Worm (Caenorhabditis elegans) whole organism, midembryonic: ENCODE measurements around the gene exc-1.

Experiments
- flt-1 ChIP-seq: fragments of 200-800 bp; sonication (Bioruptor generic); IDR thresholded peaks from 2 replicates; pipeline ENCODE4 v1.3.6; 2022; ENCODE audit warnings: missing genetic modification characterization, missing compliant biosample characterization
- klf-2 ChIP-seq: fragments of 200-800 bp; sonication (Bioruptor generic); conservative IDR thresholded peaks from 2 replicates; pipeline ENCODE4 v1.3.6; 2022; ENCODE audit warnings: missing genetic modification reagents, missing genetic modification characterization, missing compliant biosample characterization
- med-1 ChIP-seq: sonication (generic microtip); optimal IDR thresholded peaks from 2 replicates; lab custom pipeline; 2017; ENCODE audit warnings: missing genetic modification characterization, mild to moderate bottlenecking, missing compliant biosample characterization, antibody characterized with exemption, missing genetic modification reagents; ENCODE audit not compliant: insufficient read depth
- ztf-23 ChIP-seq: fragments of 200-800 bp; sonication (Bioruptor generic); IDR thresholded peaks from 2 replicates; pipeline ENCODE4 v1.3.6; 2022; ENCODE audit warnings: missing genetic modification reagents, missing genetic modification characterization, missing compliant biosample characterization

DNA sequence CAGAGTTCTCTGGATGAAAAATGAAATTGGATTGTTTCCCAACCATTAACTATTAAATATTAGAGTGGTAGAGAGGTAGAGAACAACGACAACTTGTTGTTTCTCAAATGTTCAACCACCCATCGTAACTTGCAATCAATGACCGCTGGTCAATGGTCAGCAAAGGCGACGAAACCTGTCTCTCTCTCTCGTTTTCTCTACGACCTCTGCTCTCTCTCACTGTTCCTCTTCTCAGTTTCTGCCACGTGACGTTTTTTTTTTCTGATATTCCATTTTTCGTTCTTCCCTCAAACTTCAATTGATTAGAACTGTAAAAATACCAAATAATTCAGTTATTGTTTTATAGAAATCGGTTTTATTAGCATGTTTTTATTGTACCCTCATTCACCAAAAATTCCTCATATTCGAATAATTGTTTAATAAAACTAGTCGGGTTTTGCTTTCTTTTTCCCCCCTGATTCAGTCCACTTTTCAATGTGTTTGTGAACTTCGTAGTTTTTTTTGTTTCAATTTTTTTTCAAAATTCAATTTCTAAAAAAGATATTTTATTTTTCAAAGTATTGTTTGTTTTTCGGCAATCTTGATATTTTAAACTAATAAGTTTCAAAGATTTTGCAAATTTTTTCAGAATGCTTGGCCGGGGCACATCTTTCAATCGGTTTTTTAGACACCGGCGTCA, 19.9 kb upstream of the exc-1 start, which contains the start of gene suox-1:
- no peak for TF ChIP-seq med-1 (GFP tag; lab: Kevin White, UChicago)
- TF ChIP-seq flt-1, result no peak
- TF ChIP-seq ztf-23 (GFP tag; lab: Robert Waterston, UW), result no peak
- no peak for TF ChIP-seq klf-2 (GFP tag; lab: Robert Waterston, UW)
